Worm (Caenorhabditis elegans): ENCODE results near the gene atx-2.

ce11 chrIII:10481497-10481896 is 20.3 kb downstream of the atx-2 start:
- TF ChIP-seq nhr-12 (tag; optimal IDR thresholded peaks at IDR 0.05) = no peak
- no peak for TF ChIP-seq ceh-9 (tag; optimal IDR thresholded peaks at IDR 0.05)
- TF ChIP-seq nhr-43 (tag; optimal IDR thresholded peaks at IDR 0.05; ENCODE audit: poor library complexity, severe bottlenecking) = no peak
- no peak for TF ChIP-seq ZK546.5 (tag; optimal IDR thresholded peaks at IDR 0.05)
- TF ChIP-seq unc-62 (GFP tag; optimal IDR thresholded peaks at IDR 0.05) = no peak
